Fruit fly (Drosophila melanogaster) whole organism, prepupa: ENCODE data around the gene Smg6.

ENCODE experiments used
- CG10631 ChIP-seq: fragments of 200-800 bp; sonication (Bioruptor generic); optimal IDR thresholded peaks from 2 replicates; lab custom pipeline; 2016; ENCODE audit warnings: missing biosample characterization, missing genetic modification characterization
- CG10669 ChIP-seq: fragments of 200-800 bp; sonication (Bioruptor generic); optimal IDR thresholded peaks from 3 replicates; lab custom pipeline; 2018; ENCODE audit warnings: missing biosample characterization, mild to moderate bottlenecking, missing genetic modification characterization, moderate library complexity
- CG11294 ChIP-seq: fragments of 200-800 bp; sonication (Bioruptor generic); IDR thresholded peaks from 2 replicates; pipeline ENCODE4 v1.3.6; 2022; ENCODE audit warnings: missing biosample characterization, missing genetic modification characterization
- CG11762 ChIP-seq: fragments of 200-800 bp; sonication (Bioruptor generic); optimal IDR thresholded peaks from 3 replicates; lab custom pipeline; 2016; ENCODE audit warnings: missing biosample characterization, missing genetic modification characterization; ENCODE audit not compliant: insufficient read depth
- CG15336 ChIP-seq: fragments of 200-800 bp; sonication (Bioruptor generic); IDR thresholded peaks from 2 replicates; pipeline ENCODE4 v1.3.6; 2022; ENCODE audit warnings: missing biosample characterization, missing genetic modification characterization
- CG1621 ChIP-seq: fragments of 200-800 bp; sonication (Bioruptor generic); optimal IDR thresholded peaks from 3 replicates; lab custom pipeline; 2018; ENCODE audit warnings: missing biosample characterization, mild to moderate bottlenecking, missing genetic modification characterization
- CG3032 ChIP-seq: fragments of 200-800 bp; optimal IDR thresholded peaks from 2 replicates; lab custom pipeline; 2019; ENCODE audit warnings: missing biosample characterization, mild to moderate bottlenecking, missing genetic modification characterization, moderate library complexity
- CG31627 ChIP-seq: fragments of 200-800 bp; sonication (Bioruptor generic); optimal IDR thresholded peaks from 3 replicates; lab custom pipeline; 2016; ENCODE audit warnings: missing biosample characterization, missing genetic modification characterization
- CG32006 ChIP-seq: fragments of 200-800 bp; sonication (Bioruptor generic); optimal IDR thresholded peaks from 3 replicates; lab custom pipeline; 2017; ENCODE audit warnings: missing biosample characterization, mild to moderate bottlenecking, missing genetic modification characterization
- CG34406 ChIP-seq: fragments of 200-800 bp; sonication (Bioruptor generic); optimal IDR thresholded peaks from 3 replicates; lab custom pipeline; 2016; ENCODE audit warnings: missing biosample characterization, missing genetic modification characterization
- CG4318 ChIP-seq: fragments of 200-800 bp; sonication (Bioruptor generic); optimal IDR thresholded peaks from 3 replicates; lab custom pipeline; 2017; ENCODE audit warnings: missing biosample characterization, mild to moderate bottlenecking, missing genetic modification characterization
- CG6163 ChIP-seq: fragments of 200-800 bp; sonication (Bioruptor generic); IDR thresholded peaks from 3 replicates; pipeline ENCODE4 v1.3.6; 2022; ENCODE audit warnings: missing biosample characterization, missing genetic modification characterization
- CG6792 ChIP-seq: fragments of 200-800 bp; sonication (Bioruptor generic); optimal IDR thresholded peaks from 3 replicates; lab custom pipeline; 2016; ENCODE audit warnings: missing biosample characterization, missing genetic modification characterization
- CG8119 ChIP-seq: fragments of 200-800 bp; sonication (Bioruptor generic); IDR thresholded peaks from 3 replicates; pipeline ENCODE4 v1.3.6; 2022; ENCODE audit warnings: missing biosample characterization, missing genetic modification characterization
- CG8319 ChIP-seq: fragments of 200-800 bp; sonication (Bioruptor generic); optimal IDR thresholded peaks from 3 replicates; lab custom pipeline; 2016; ENCODE audit warnings: missing biosample characterization, missing genetic modification characterization
- CG8632 ChIP-seq: fragments of 200-800 bp; sonication (Bioruptor generic); optimal IDR thresholded peaks from 3 replicates; lab custom pipeline; 2016; ENCODE audit warnings: missing biosample characterization, missing genetic modification characterization
- CG9139 ChIP-seq: fragments of 200-800 bp; sonication (Bioruptor generic); optimal IDR thresholded peaks from 3 replicates; lab custom pipeline; 2017; ENCODE audit warnings: missing biosample characterization, mild to moderate bottlenecking, missing genetic modification characterization
- Eip78C ChIP-seq: fragments of 200-800 bp; sonication (Bioruptor generic); peaks from one replicate; lab custom pipeline; 2016; ENCODE audit warnings: missing biosample characterization, missing genetic modification characterization
- Eip93F ChIP-seq: fragments of 200-800 bp; sonication (Bioruptor generic); optimal IDR thresholded peaks from 2 replicates; lab custom pipeline; 2016; ENCODE audit warnings: missing biosample characterization, mild to moderate bottlenecking, missing genetic modification characterization
- Ets21C ChIP-seq: fragments of 200-800 bp; sonication (Bioruptor generic); optimal IDR thresholded peaks from 3 replicates; lab custom pipeline; 2016; ENCODE audit warnings: missing biosample characterization, missing genetic modification characterization
- Ets96B ChIP-seq: fragments of 200-800 bp; optimal IDR thresholded peaks from 2 replicates; lab custom pipeline; 2019; ENCODE audit warnings: missing biosample characterization, mild to moderate bottlenecking, missing genetic modification characterization, moderate library complexity
- Gug ChIP-seq: fragments of 200-800 bp; sonication (Bioruptor generic); IDR thresholded peaks from 2 replicates; pipeline ENCODE4 v1.3.6; 2022; ENCODE audit warnings: missing biosample characterization, missing genetic modification characterization
- Hr38 ChIP-seq: sonication (Bioruptor generic); optimal IDR thresholded peaks from 2 replicates; lab custom pipeline; 2016; ENCODE audit warnings: missing biosample characterization, missing genetic modification characterization
- Hr39 ChIP-seq: fragments of 200-800 bp; sonication (Bioruptor generic); optimal IDR thresholded peaks from 2 replicates; lab custom pipeline; 2016; ENCODE audit warnings: missing biosample characterization, missing genetic modification characterization
- Hr4 ChIP-seq: fragments of 200-800 bp; sonication (Bioruptor generic); optimal IDR thresholded peaks from 3 replicates; lab custom pipeline; 2016; ENCODE audit warnings: missing biosample characterization, missing genetic modification characterization
- Lpt ChIP-seq: fragments of 200-800 bp; sonication (Bioruptor generic); optimal IDR thresholded peaks from 3 replicates; lab custom pipeline; 2016; ENCODE audit warnings: missing biosample characterization, missing genetic modification characterization
- Met ChIP-seq: fragments of 200-800 bp; sonication (Bioruptor generic); optimal IDR thresholded peaks from 3 replicates; lab custom pipeline; 2016; ENCODE audit warnings: missing biosample characterization, missing genetic modification characterization
- Sox14 ChIP-seq: fragments of 200-800 bp; sonication (Bioruptor generic); optimal IDR thresholded peaks from 3 replicates; lab custom pipeline; 2016; ENCODE audit warnings: missing biosample characterization, missing genetic modification characterization
- Sox15 ChIP-seq: fragments of 200-800 bp; sonication (Bioruptor generic); optimal IDR thresholded peaks from 3 replicates; lab custom pipeline; 2016; ENCODE audit warnings: missing biosample characterization, missing genetic modification characterization
- achi ChIP-seq: fragments of 200-800 bp; sonication (Bioruptor generic); optimal IDR thresholded peaks from 3 replicates; lab custom pipeline; 2016; ENCODE audit warnings: missing biosample characterization, missing genetic modification characterization
- acj6 ChIP-seq: fragments of 200-800 bp; sonication (Bioruptor generic); optimal IDR thresholded peaks from 3 replicates; lab custom pipeline; 2016; ENCODE audit warnings: missing biosample characterization, missing genetic modification characterization
- cyc ChIP-seq: fragments of 200-800 bp; sonication (Bioruptor generic); optimal IDR thresholded peaks from 3 replicates; lab custom pipeline; 2016; ENCODE audit warnings: missing biosample characterization, missing genetic modification characterization
- dac ChIP-seq: fragments of 200-800 bp; sonication (Bioruptor generic); optimal IDR thresholded peaks from 2 replicates; lab custom pipeline; 2017; ENCODE audit warnings: missing biosample characterization, mild to moderate bottlenecking, missing genetic modification characterization
- dsx ChIP-seq: fragments of 200-800 bp; optimal IDR thresholded peaks from 3 replicates; lab custom pipeline; 2019; ENCODE audit warnings: missing biosample characterization, mild to moderate bottlenecking, missing genetic modification characterization, moderate library complexity; ENCODE audit not compliant: poor library complexity, severe bottlenecking
- eg ChIP-seq: fragments of 200-800 bp; sonication (Bioruptor generic); IDR thresholded peaks from 3 replicates; pipeline ENCODE4 v1.3.6; 2022; ENCODE audit warnings: missing biosample characterization, missing genetic modification characterization
- esn ChIP-seq: fragments of 200-800 bp; sonication (Bioruptor generic); optimal IDR thresholded peaks from 2 replicates; lab custom pipeline; 2016; ENCODE audit warnings: missing biosample characterization, mild to moderate bottlenecking, missing genetic modification characterization, moderate library complexity
- fd85E ChIP-seq: fragments of 200-800 bp; sonication (Bioruptor generic); optimal IDR thresholded peaks from 3 replicates; lab custom pipeline; 2016; ENCODE audit warnings: missing biosample characterization, missing genetic modification characterization
- fkh ChIP-seq: fragments of 200-800 bp; sonication (Bioruptor generic); optimal IDR thresholded peaks from 3 replicates; lab custom pipeline; 2017; ENCODE audit warnings: missing biosample characterization, mild to moderate bottlenecking, missing genetic modification characterization, moderate library complexity
- lz ChIP-seq: fragments of 200-800 bp; sonication (Bioruptor generic); optimal IDR thresholded peaks from 3 replicates; lab custom pipeline; 2016; ENCODE audit warnings: missing biosample characterization, missing genetic modification characterization
- net ChIP-seq: fragments of 200-800 bp; sonication (Bioruptor generic); optimal IDR thresholded peaks from 3 replicates; lab custom pipeline; 2016; ENCODE audit warnings: missing biosample characterization, missing genetic modification characterization
- pdm3 ChIP-seq: fragments of 200-800 bp; sonication (Bioruptor generic); optimal IDR thresholded peaks from 3 replicates; lab custom pipeline; 2016; ENCODE audit warnings: missing biosample characterization, missing genetic modification characterization
- spab ChIP-seq: fragments of 200-800 bp; sonication (Bioruptor generic); optimal IDR thresholded peaks from 2 replicates; lab custom pipeline; 2017; ENCODE audit warnings: missing biosample characterization, mild to moderate bottlenecking, missing genetic modification characterization, missing genetic modification reagents
- ss ChIP-seq, 2 experiments: fragments of 200-800 bp; sonication (Bioruptor generic); optimal IDR thresholded peaks; 2 replicates in 1 of 2; 3 replicates in 1 of 2; lab custom pipeline; 2017 to 2018; ENCODE audit warnings: mild to moderate bottlenecking in 2 of 2, missing biosample characterization in 2 of 2, missing genetic modification characterization in 2 of 2, moderate library complexity in 1 of 2

Gene Smg6

DNA sequence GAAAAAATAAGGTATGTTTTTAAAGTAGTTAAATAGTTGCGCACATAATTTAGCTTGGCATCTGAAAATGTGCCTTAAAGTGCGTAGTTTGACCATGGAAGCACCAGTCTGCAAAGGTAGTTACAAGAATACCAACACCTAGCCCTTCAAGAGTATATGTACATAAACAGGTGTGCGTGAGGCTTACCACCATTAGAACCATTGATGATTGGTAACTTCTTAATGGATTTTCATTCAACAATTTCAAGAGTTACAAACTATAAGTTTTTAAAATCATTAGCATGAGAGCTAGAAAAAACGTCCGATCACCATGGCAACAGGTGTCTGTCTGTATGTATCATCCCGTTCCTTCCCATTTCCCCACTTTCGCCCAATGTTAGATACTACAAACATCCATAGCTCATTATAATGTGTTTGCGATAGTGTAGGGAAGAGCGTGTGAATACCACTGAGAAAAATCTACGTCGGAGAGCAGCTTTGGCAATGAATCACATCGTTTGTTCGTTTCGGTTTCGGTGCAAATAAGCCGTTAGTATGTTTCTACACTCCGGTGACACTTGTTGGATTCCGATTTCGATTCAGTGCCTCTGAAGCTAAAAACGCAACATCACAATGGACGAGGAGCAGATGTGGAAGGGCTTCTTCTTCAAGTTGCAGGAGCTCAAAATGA is 23.4 kb upstream of the Smg6 start:
- TF ChIP-seq CG6163 (GFP tag; lab: Robert Waterston, UW) (no peak), Eip78C (GFP tag; lab: Kevin White, UChicago) (no peak), CG10631 (GFP tag; lab: Kevin White, UChicago) (no peak), CG10669 (GFP tag; lab: Kevin White, UChicago) (no peak), Hr39 (GFP tag; lab: Kevin White, UChicago) (no peak), lz (GFP tag; lab: Kevin White, UChicago) (no peak), CG8632 (GFP tag; lab: Kevin White, UChicago) (no peak), cyc (GFP tag; lab: Kevin White, UChicago) (no peak), Ets96B (no peak)

DNA sequence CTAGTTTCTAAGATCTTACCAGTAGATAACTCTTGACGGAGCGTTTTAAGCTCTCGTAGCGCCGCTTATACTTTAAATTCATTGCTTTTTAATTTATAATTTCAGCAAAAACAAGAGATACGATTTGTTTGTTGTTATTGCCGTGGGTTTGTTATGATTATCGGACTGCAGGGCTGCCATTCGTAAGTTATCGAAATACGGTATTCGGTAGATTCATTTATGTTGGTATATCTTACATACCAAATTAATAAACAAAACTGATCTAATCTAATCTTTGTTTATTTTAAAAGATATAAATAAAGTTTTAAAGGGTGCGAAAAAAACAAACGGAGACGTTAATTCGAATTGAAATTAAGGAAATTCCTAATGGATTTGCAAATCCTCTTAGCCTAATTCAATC is 22.8 kb upstream of the Smg6 start, which contains the start of the genes CG31111 and stac:
Gene CG31111, minus strand, starts transcription at position 162 of the 400 bp plus-strand sequence.
Gene stac, plus strand, starts transcription at position 271 of the 400 bp plus-strand sequence.
- TF ChIP-seq Sox14 (GFP tag; lab: Kevin White, UChicago) = no peak
- peak; percentile 82 for TF ChIP-seq fkh
- TF ChIP-seq Eip93F (GFP tag; lab: Kevin White, UChicago) = peak; percentile 18
- TF ChIP-seq CG10631 (GFP tag; lab: Kevin White, UChicago) = no peak
- TF ChIP-seq pdm3 (GFP tag; lab: Kevin White, UChicago) = no peak
- TF ChIP-seq CG4318 (GFP tag; lab: Kevin White, UChicago) = no peak
- no peak for TF ChIP-seq Sox15 (GFP tag; lab: Kevin White, UChicago)
- TF ChIP-seq Met = no peak
- TF ChIP-seq CG6163 (GFP tag; lab: Robert Waterston, UW) = no peak
- no peak for TF ChIP-seq CG8319
- no peak for TF ChIP-seq dac
- TF ChIP-seq CG3032 (tag; lab: Kevin White, UChicago) = no peak
- TF ChIP-seq spab = no peak
- TF ChIP-seq CG9139 (GFP tag; lab: Kevin White, UChicago) = no peak
- TF ChIP-seq acj6 (GFP tag; lab: Kevin White, UChicago) = no peak

DNA sequence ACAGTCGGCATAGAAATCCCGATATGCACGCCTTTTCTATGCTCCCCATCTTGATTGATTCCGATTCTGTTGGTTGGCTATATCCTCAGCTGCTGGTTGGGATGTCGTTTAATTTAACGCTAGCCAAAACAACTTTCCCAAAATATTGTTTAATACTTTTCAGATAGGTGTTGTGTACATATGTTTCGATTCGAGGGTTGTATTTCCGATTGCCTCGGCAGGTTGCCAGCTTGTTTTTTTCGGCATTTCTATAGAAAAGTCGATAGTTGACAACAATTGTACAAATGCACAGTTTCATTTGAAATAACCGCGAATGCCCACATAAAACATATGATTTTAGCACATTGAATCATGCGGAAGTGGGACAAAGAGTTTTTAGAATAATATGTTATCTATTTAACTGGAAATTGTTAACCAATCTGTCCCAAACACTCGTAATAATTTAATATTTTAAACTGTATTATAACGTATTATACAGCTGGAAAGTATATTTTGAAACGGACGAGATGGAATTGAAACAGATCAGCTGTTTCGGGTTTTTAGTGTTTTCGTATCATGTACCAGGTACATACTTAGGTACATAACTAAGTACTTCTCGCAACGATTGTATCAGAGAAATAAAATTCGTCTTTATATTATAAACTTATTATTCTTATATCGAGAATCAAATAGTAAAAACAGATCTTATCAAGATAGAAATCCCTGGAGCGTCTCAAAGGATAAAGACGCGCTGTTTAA is 21.4 kb upstream of the Smg6 start, which contains the start of gene CG31109:
Gene CG31109, minus strand, starts transcription at position 203 of the 738 bp plus-strand sequence.
- TF ChIP-seq Ets96B = no peak
- TF ChIP-seq CG11762 (GFP tag; lab: Kevin White, UChicago) = no peak
- no peak for TF ChIP-seq CG34406
- no peak for TF ChIP-seq CG8119 (GFP tag; lab: Robert Waterston, UW)
- no peak for TF ChIP-seq Hr38 (GFP tag; lab: Kevin White, UChicago)
- no peak for TF ChIP-seq pdm3 (GFP tag; lab: Kevin White, UChicago)
- TF ChIP-seq CG1621 (tag; lab: Kevin White, UChicago) = no peak
- TF ChIP-seq Eip93F (GFP tag; lab: Kevin White, UChicago) = peak; percentile 18
- peak; percentile 59 for TF ChIP-seq Eip78C (GFP tag; lab: Kevin White, UChicago)
- TF ChIP-seq fd85E (GFP tag; lab: Kevin White, UChicago) = no peak
- no peak for TF ChIP-seq cyc (GFP tag; lab: Kevin White, UChicago)
- TF ChIP-seq fkh = peak; percentile 85
- no peak for TF ChIP-seq ss (GFP tag; optimal IDR thresholded peaks at IDR 0.05; lab: Kevin White, UChicago)
- TF ChIP-seq CG32006 = no peak
- no peak for TF ChIP-seq net (GFP tag; lab: Kevin White, UChicago)
- TF ChIP-seq Hr4 = peak; percentile 8
- TF ChIP-seq CG6792 = no peak
- TF ChIP-seq Lpt = no peak
- TF ChIP-seq Sox15 (GFP tag; lab: Kevin White, UChicago) = no peak
- TF ChIP-seq achi (GFP tag; lab: Kevin White, UChicago) = no peak
- peak; percentile 32 for TF ChIP-seq esn
- no peak for TF ChIP-seq CG11294 (GFP tag; lab: Robert Waterston, UW)
- no peak for TF ChIP-seq dac
- TF ChIP-seq CG9139 (GFP tag; lab: Kevin White, UChicago) = no peak
- TF ChIP-seq CG3032 (tag; lab: Kevin White, UChicago) = no peak
- TF ChIP-seq Ets21C = no peak
- peak; percentile 12 for TF ChIP-seq CG31627 (GFP tag; lab: Kevin White, UChicago)
- TF ChIP-seq Met = no peak
- no peak for TF ChIP-seq dsx (GFP tag; lab: Kevin White, UChicago)
- TF ChIP-seq Gug (GFP tag; lab: Robert Waterston, UW) = no peak
- no peak for TF ChIP-seq CG15336 (GFP tag; lab: Robert Waterston, UW)
- TF ChIP-seq lz (GFP tag; lab: Kevin White, UChicago) = peak; percentile 12
- TF ChIP-seq eg (GFP tag; lab: Robert Waterston, UW) = no peak
